Worm (Caenorhabditis elegans) whole organism, L4/young adult: ENCODE results near the gene F54B8.1.

Experiments
- dao-5 ChIP-seq: sonication (generic microtip); optimal IDR thresholded peaks from 2 replicates; lab custom pipeline; 2016; ENCODE audit warnings: missing genotype, missing genetic modification characterization, moderate library complexity, missing compliant biosample characterization
- him-1 ChIP-seq: sonication (generic microtip); optimal IDR thresholded peaks from 2 replicates; lab custom pipeline; 2016; ENCODE audit warnings: missing genotype, missing genetic modification reagents, missing genetic modification characterization, missing compliant biosample characterization

DNA sequence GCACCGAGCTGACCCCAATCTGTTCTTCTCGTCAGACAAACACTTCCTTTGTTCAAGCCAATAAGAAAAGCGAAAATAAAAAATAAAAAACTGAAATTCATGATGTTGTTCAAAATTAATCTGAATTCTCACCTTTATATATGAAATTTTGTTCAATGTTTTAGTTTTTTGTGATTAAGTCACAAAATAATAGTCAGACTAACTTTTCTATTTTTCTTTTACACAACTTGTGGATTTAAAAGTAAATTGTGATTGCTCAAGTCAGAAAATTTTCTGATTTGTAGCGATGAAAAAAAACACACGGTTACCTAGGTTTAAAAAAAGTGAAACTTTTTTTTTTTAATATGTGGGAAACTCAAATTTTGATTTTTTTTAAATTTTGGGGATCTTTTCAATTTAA lies 7.2 kb downstream of the F54B8.1 start, which contains the start of gene abf-3:
- no peak for TF ChIP-seq dao-5 (tag; lab: Kevin White, UChicago)
- no peak for TF ChIP-seq him-1
